Worm (Caenorhabditis elegans) whole organism, early embryonic: ENCODE measurements around the gene eol-1.

Experiments
- aly-1 ChIP-seq: sonication (generic microtip); optimal IDR thresholded peaks from 2 replicates; lab custom pipeline; 2016; ENCODE audit warnings: missing genetic modification characterization, missing compliant biosample characterization
- ama-1 ChIP-seq: fragments of 150-350 bp; optimal IDR thresholded peaks from 2 replicates; lab custom pipeline; 2014
- ceh-13 ChIP-seq: fragments of 200-800 bp; sonication (Bioruptor generic); optimal IDR thresholded peaks from 2 replicates; lab custom pipeline; 2018; ENCODE audit warnings: mild to moderate bottlenecking, missing genetic modification characterization, missing compliant biosample characterization
- ceh-36 ChIP-seq: sonication (generic microtip); optimal IDR thresholded peaks from 2 replicates; lab custom pipeline; 2016; ENCODE audit warnings: missing genetic modification characterization, inconsistent platforms, missing compliant biosample characterization
- ets-7 ChIP-seq: sonication (generic microtip); optimal IDR thresholded peaks from 2 replicates; lab custom pipeline; 2016; ENCODE audit warnings: missing genotype, missing genetic modification characterization, missing compliant biosample characterization
- flt-1 ChIP-seq: fragments of 200-800 bp; sonication (Bioruptor generic); IDR thresholded peaks from 2 replicates; pipeline ENCODE4 v1.3.6; 2022; ENCODE audit warnings: missing genetic modification characterization, missing compliant biosample characterization
- hmbx-1 ChIP-seq: sonication (generic microtip); optimal IDR thresholded peaks from 2 replicates; lab custom pipeline; 2016; ENCODE audit warnings: mild to moderate bottlenecking, missing genetic modification characterization, missing compliant biosample characterization
- hmg-4 ChIP-seq: fragments of 200-800 bp; sonication (Bioruptor generic); optimal IDR thresholded peaks from 2 replicates; lab custom pipeline; 2018; ENCODE audit warnings: mild to moderate bottlenecking, missing genetic modification characterization, missing compliant biosample characterization
- hnd-1 ChIP-seq: sonication (generic microtip); optimal IDR thresholded peaks from 2 replicates; lab custom pipeline; 2016; ENCODE audit warnings: missing genetic modification characterization, missing compliant biosample characterization
- pes-1 ChIP-seq: fragments of 200-800 bp; sonication (Bioruptor generic); IDR thresholded peaks from 2 replicates; pipeline ENCODE4 v1.3.6; 2022; ENCODE audit warnings: missing genetic modification reagents, missing genetic modification characterization, missing compliant biosample characterization
- sea-1 ChIP-seq: fragments of 200-800 bp; sonication (Bioruptor generic); conservative IDR thresholded peaks from 2 replicates; pipeline ENCODE4 v1.3.6; 2022; ENCODE audit warnings: missing genetic modification characterization, missing compliant biosample characterization
- tbx-11 ChIP-seq: fragments of 200-800 bp; sonication (Bioruptor generic); IDR thresholded peaks from 2 replicates; pipeline ENCODE4 v1.3.6; 2022; ENCODE audit warnings: missing genetic modification characterization, missing compliant biosample characterization
- tbx-37 ChIP-seq: fragments of 200-800 bp; sonication (Bioruptor generic); conservative IDR thresholded peaks from 2 replicates; pipeline ENCODE4 v1.3.6; 2022; ENCODE audit warnings: missing genetic modification reagents, missing genetic modification characterization, missing compliant biosample characterization
- tra-4 ChIP-seq: sonication (generic microtip); optimal IDR thresholded peaks from 2 replicates; lab custom pipeline; 2017; ENCODE audit warnings: missing genetic modification characterization, missing compliant biosample characterization

DNA sequence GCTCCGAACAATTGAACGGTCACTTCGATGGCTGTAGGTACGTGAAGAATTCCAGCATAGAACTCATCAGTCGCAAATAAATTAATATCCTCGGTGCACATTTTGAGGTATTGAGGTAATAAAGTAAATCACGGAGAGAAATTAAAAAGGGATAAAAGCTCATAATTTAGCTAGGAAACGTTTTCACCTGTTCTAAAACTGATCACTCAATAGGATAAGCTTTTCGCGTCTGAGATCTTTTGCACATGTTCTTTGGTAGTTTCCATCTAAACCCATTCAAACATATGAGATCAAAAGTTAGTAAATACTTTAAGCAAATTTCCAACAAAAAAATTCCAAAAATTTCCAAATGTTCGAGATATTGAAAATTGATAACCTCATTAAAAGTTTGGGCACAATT is 36.8 kb upstream of the eol-1 start, which contains the start of gene srh-308:
- TF ChIP-seq tbx-11 (GFP tag; lab: Robert Waterston, UW) (no peak), ama-1 (lab: Kevin White, UChicago) (no peak), tbx-37 (GFP tag; lab: Robert Waterston, UW) (no peak), hmbx-1 (tag; lab: Kevin White, UChicago) (no peak), ceh-36 (tag; lab: Kevin White, UChicago) (no peak), pes-1 (GFP tag; lab: Robert Waterston, UW) (no peak), aly-1 (tag; lab: Kevin White, UChicago) (no peak), tra-4 (tag; lab: Kevin White, UChicago) (no peak), ceh-13 (GFP tag; lab: Kevin White, UChicago) (no peak), flt-1 (GFP tag; lab: Robert Waterston, UW) (no peak), ets-7 (tag; lab: Kevin White, UChicago) (no peak), sea-1 (GFP tag; lab: Robert Waterston, UW) (no peak), hmg-4 (GFP tag; lab: Kevin White, UChicago) (no peak), hnd-1 (tag; lab: Kevin White, UChicago) (no peak)
